Worm (Caenorhabditis elegans): Measurements from ENCODE around the gene C54C6.11.

Gene C54C6.11

ce11 chrIII:3548017-3548416, at the start of gene C54C6.11:
TSS of gene C54C6.11 (plus strand) at chrIII:3548317.
- no peak for TF ChIP-seq hmbx-1 (tag; optimal IDR thresholded peaks at IDR 0.05)

- TF ChIP-seq ets-7 (tag; optimal IDR thresholded peaks at IDR 0.05) (no peak), flt-1 (GFP tag; IDR thresholded peaks at IDR 0.05) (no peak), F13C5.2 (tag; optimal IDR thresholded peaks at IDR 0.05) (no peak), tra-4 (tag; optimal IDR thresholded peaks at IDR 0.05) (no peak)
These were observed 49.2 kb upstream of the C54C6.11 start, which contains the start of gene M01F1.9 for ce11 chrIII:3498957-3499356. TSS of gene M01F1.9 (minus strand) at chrIII:3499057.

- TF ChIP-seq F13C5.2 (tag; optimal IDR thresholded peaks at IDR 0.05): peak; percentile 88
- peak; percentile 96 for TF ChIP-seq ceh-13 (GFP tag; optimal IDR thresholded peaks at IDR 0.05)
- TF ChIP-seq tra-4 (tag; optimal IDR thresholded peaks at IDR 0.05): peak; percentile 97
- TF ChIP-seq B0310.2 (tag; optimal IDR thresholded peaks at IDR 0.05): peak; percentile 97
- TF ChIP-seq pes-1 (GFP tag; IDR thresholded peaks at IDR 0.05): peak; percentile 97
- peak; percentile 87 for TF ChIP-seq ceh-36 (tag; optimal IDR thresholded peaks at IDR 0.05)
- TF ChIP-seq ama-1 (optimal IDR thresholded peaks at IDR 0.05): no peak
- peak; percentile 81 for TF ChIP-seq scrt-1 (GFP tag; IDR thresholded peaks at IDR 0.05)
- TF ChIP-seq tbx-37 (GFP tag; conservative IDR thresholded peaks at IDR 0.05): peak; percentile 93
- peak; percentile 80 for TF ChIP-seq hmbx-1 (tag; optimal IDR thresholded peaks at IDR 0.05)
- TF ChIP-seq flt-1 (GFP tag; IDR thresholded peaks at IDR 0.05): peak; percentile 78
- TF ChIP-seq sea-1 (GFP tag; conservative IDR thresholded peaks at IDR 0.05): peak; percentile 94
- TF ChIP-seq hmg-4 (GFP tag; optimal IDR thresholded peaks at IDR 0.05): peak; percentile 97
- TF ChIP-seq tbx-11 (GFP tag; IDR thresholded peaks at IDR 0.05): peak; percentile 93
- TF ChIP-seq ets-7 (tag; optimal IDR thresholded peaks at IDR 0.05): peak; percentile 99
- TF ChIP-seq aly-1 (tag; optimal IDR thresholded peaks at IDR 0.05): peak; percentile 98
- peak; percentile 94 for TF ChIP-seq hnd-1 (tag; optimal IDR thresholded peaks at IDR 0.05)
These were observed 48.3 kb upstream of the C54C6.11 start for ce11 chrIII:3499850-3500249.

ce11 chrIII:3502215-3502838, 45.8 kb upstream of the C54C6.11 start, which contains the start of gene M01F1.8:
TSS of gene M01F1.8 (minus strand) at chrIII:3502549.
- no peak for TF ChIP-seq hmg-4 (GFP tag; optimal IDR thresholded peaks at IDR 0.05)
- TF ChIP-seq ama-1 (optimal IDR thresholded peaks at IDR 0.05): peak; percentile 53

- TF ChIP-seq sea-1 (GFP tag; conservative IDR thresholded peaks at IDR 0.05): no peak
- TF ChIP-seq F13C5.2 (tag; optimal IDR thresholded peaks at IDR 0.05): no peak
- TF ChIP-seq ceh-36 (tag; optimal IDR thresholded peaks at IDR 0.05): no peak
- TF ChIP-seq hnd-1 (tag; optimal IDR thresholded peaks at IDR 0.05): no peak
- TF ChIP-seq ceh-13 (GFP tag; optimal IDR thresholded peaks at IDR 0.05): no peak
- no peak for TF ChIP-seq scrt-1 (GFP tag; IDR thresholded peaks at IDR 0.05)
- no peak for TF ChIP-seq hmbx-1 (tag; optimal IDR thresholded peaks at IDR 0.05)
- no peak for TF ChIP-seq ets-7 (tag; optimal IDR thresholded peaks at IDR 0.05)
- no peak for TF ChIP-seq tbx-37 (GFP tag; conservative IDR thresholded peaks at IDR 0.05)
- TF ChIP-seq flt-1 (GFP tag; IDR thresholded peaks at IDR 0.05): no peak
- TF ChIP-seq aly-1 (tag; optimal IDR thresholded peaks at IDR 0.05): no peak
- TF ChIP-seq pes-1 (GFP tag; IDR thresholded peaks at IDR 0.05): no peak
- TF ChIP-seq B0310.2 (tag; optimal IDR thresholded peaks at IDR 0.05): no peak
- TF ChIP-seq ama-1 (optimal IDR thresholded peaks at IDR 0.05): no peak
- no peak for TF ChIP-seq tra-4 (tag; optimal IDR thresholded peaks at IDR 0.05)
These were observed 44.8 kb upstream of the C54C6.11 start, which contains the start of gene rpl-16 for ce11 chrIII:3503286-3503685. TSS of gene rpl-16 (minus strand) at chrIII:3503604.

ce11 chrIII:3504239-3504638, 43.9 kb upstream of the C54C6.11 start:
- TF ChIP-seq flt-1 (GFP tag; IDR thresholded peaks at IDR 0.05): no peak
- TF ChIP-seq F13C5.2 (tag; optimal IDR thresholded peaks at IDR 0.05): no peak
- TF ChIP-seq scrt-1 (GFP tag; IDR thresholded peaks at IDR 0.05): no peak
- TF ChIP-seq hnd-1 (tag; optimal IDR thresholded peaks at IDR 0.05): no peak
- no peak for TF ChIP-seq ets-7 (tag; optimal IDR thresholded peaks at IDR 0.05)
- TF ChIP-seq aly-1 (tag; optimal IDR thresholded peaks at IDR 0.05): no peak
- TF ChIP-seq ceh-36 (tag; optimal IDR thresholded peaks at IDR 0.05): no peak
- TF ChIP-seq tbx-11 (GFP tag; IDR thresholded peaks at IDR 0.05): no peak
- no peak for TF ChIP-seq sea-1 (GFP tag; conservative IDR thresholded peaks at IDR 0.05)
- no peak for TF ChIP-seq ama-1 (optimal IDR thresholded peaks at IDR 0.05)
- TF ChIP-seq tbx-37 (GFP tag; conservative IDR thresholded peaks at IDR 0.05): no peak
- TF ChIP-seq B0310.2 (tag; optimal IDR thresholded peaks at IDR 0.05): no peak
- no peak for TF ChIP-seq ceh-13 (GFP tag; optimal IDR thresholded peaks at IDR 0.05)
- no peak for TF ChIP-seq hmbx-1 (tag; optimal IDR thresholded peaks at IDR 0.05)
- no peak for TF ChIP-seq hmg-4 (GFP tag; optimal IDR thresholded peaks at IDR 0.05)
- no peak for TF ChIP-seq pes-1 (GFP tag; IDR thresholded peaks at IDR 0.05)
- no peak for TF ChIP-seq tra-4 (tag; optimal IDR thresholded peaks at IDR 0.05)

- TF ChIP-seq hmbx-1 (tag; optimal IDR thresholded peaks at IDR 0.05): no peak
- peak; percentile 85 for TF ChIP-seq F13C5.2 (tag; optimal IDR thresholded peaks at IDR 0.05)
- TF ChIP-seq aly-1 (tag; optimal IDR thresholded peaks at IDR 0.05): peak; percentile 35
- no peak for TF ChIP-seq ets-7 (tag; optimal IDR thresholded peaks at IDR 0.05)
- TF ChIP-seq pes-1 (GFP tag; IDR thresholded peaks at IDR 0.05): 0 out of 2 replicates have a peak, but pooled peaks have one; percentile 50
- peak; percentile 15 for TF ChIP-seq hmg-4 (GFP tag; optimal IDR thresholded peaks at IDR 0.05)
These were observed 43.0 kb upstream of the C54C6.11 start, which contains the start of gene lias-1 for ce11 chrIII:3505051-3505548. TSS of gene lias-1 (minus strand) at chrIII:3505101.

ce11 chrIII:3509908-3510307, 38.2 kb upstream of the C54C6.11 start, which contains the start of the genes M01F1.4 and mrpl-35:
TSS of gene M01F1.4 (minus strand) at chrIII:3510033.
TSS of gene mrpl-35 (plus strand) at chrIII:3510237.
- TF ChIP-seq ama-1 (optimal IDR thresholded peaks at IDR 0.05) (no peak), hnd-1 (tag; optimal IDR thresholded peaks at IDR 0.05) (no peak), flt-1 (GFP tag; IDR thresholded peaks at IDR 0.05) (no peak), hmg-4 (GFP tag; optimal IDR thresholded peaks at IDR 0.05) (no peak), ceh-36 (tag; optimal IDR thresholded peaks at IDR 0.05) (no peak), scrt-1 (GFP tag; IDR thresholded peaks at IDR 0.05) (no peak), tra-4 (tag; optimal IDR thresholded peaks at IDR 0.05) (no peak), pes-1 (GFP tag; IDR thresholded peaks at IDR 0.05) (no peak), hmbx-1 (tag; optimal IDR thresholded peaks at IDR 0.05) (no peak), ceh-13 (GFP tag; optimal IDR thresholded peaks at IDR 0.05) (no peak), ets-7 (tag; optimal IDR thresholded peaks at IDR 0.05) (no peak), aly-1 (tag; optimal IDR thresholded peaks at IDR 0.05) (no peak), tbx-37 (GFP tag; conservative IDR thresholded peaks at IDR 0.05) (no peak), sea-1 (GFP tag; conservative IDR thresholded peaks at IDR 0.05) (no peak), B0310.2 (tag; optimal IDR thresholded peaks at IDR 0.05) (no peak), tbx-11 (GFP tag; IDR thresholded peaks at IDR 0.05) (no peak)

Data from whole organism, early embryonic.